Worm (Caenorhabditis elegans) whole organism, mixed stage, embryonic: Measurements from ENCODE around the gene abu-10.

ENCODE experiments used
- elt-1 ChIP-seq: sonication (generic microtip); optimal IDR thresholded peaks from 2 replicates; lab custom pipeline; 2017; ENCODE audit warnings: missing genetic modification characterization, mild to moderate bottlenecking, missing compliant biosample characterization, antibody characterized with exemption, moderate library complexity, borderline replicate concordance; ENCODE audit not compliant: insufficient read depth
- hlh-1 ChIP-seq: fragments of 150-350 bp; optimal IDR thresholded peaks from 2 replicates; lab custom pipeline; 2014; ENCODE audit warnings: missing biosample characterization, missing genetic modification reagents, missing genetic modification characterization
- lin-32 ChIP-seq: fragments of 200-800 bp; sonication (Bioruptor generic); optimal IDR thresholded peaks from 2 replicates; lab custom pipeline; 2018; ENCODE audit warnings: mild to moderate bottlenecking, missing genetic modification characterization, missing compliant biosample characterization
- ztf-11 ChIP-seq: fragments of 150-350 bp; optimal IDR thresholded peaks from 2 replicates; lab custom pipeline; 2014; ENCODE audit warnings: missing biosample characterization, missing genetic modification characterization

ce11 chrX:3803314-3803713 is 5.3 kb downstream of the abu-10 start, which contains the start of gene F35A5.8:
- TF ChIP-seq hlh-1 (tag; lab: Kevin White, UChicago): no peak
- no peak for TF ChIP-seq ztf-11 (tag; lab: Kevin White, UChicago)
- no peak for TF ChIP-seq elt-1
- TF ChIP-seq lin-32 (GFP tag; lab: Kevin White, UChicago): no peak
